Fruit fly (Drosophila melanogaster) whole organism, pupa: ENCODE results near the gene plum.

Experiments used
- CG12605 ChIP-seq: fragments of 200-800 bp; sonication (Bioruptor generic); IDR thresholded peaks from 2 replicates; pipeline ENCODE4 v1.3.6; 2022; ENCODE audit warnings: missing biosample characterization, missing genetic modification characterization
- CG13204 ChIP-seq: fragments of 200-800 bp; sonication (Bioruptor generic); optimal IDR thresholded peaks from 2 replicates; lab custom pipeline; 2018; ENCODE audit warnings: missing biosample characterization, mild to moderate bottlenecking, missing genetic modification characterization, moderate library complexity
- CG17806 ChIP-seq: fragments of 200-800 bp; sonication (Bioruptor generic); optimal IDR thresholded peaks from 2 replicates; lab custom pipeline; 2018; ENCODE audit warnings: missing biosample characterization, mild to moderate bottlenecking, missing genetic modification characterization, moderate library complexity
- CG4496 ChIP-seq: fragments of 200-800 bp; sonication (Bioruptor generic); IDR thresholded peaks from 3 replicates; pipeline ENCODE4 v1.3.6; 2022; ENCODE audit warnings: missing biosample characterization, missing genetic modification characterization
- CG8159 ChIP-seq: fragments of 200-800 bp; sonication (Bioruptor generic); optimal IDR thresholded peaks from 3 replicates; lab custom pipeline; 2018; ENCODE audit warnings: missing biosample characterization, mild to moderate bottlenecking, missing genetic modification characterization, moderate library complexity
- D1 ChIP-seq: fragments of 200-800 bp; sonication (Bioruptor generic); optimal IDR thresholded peaks from 2 replicates; lab custom pipeline; 2018; ENCODE audit warnings: missing biosample characterization, mild to moderate bottlenecking, missing genetic modification characterization, moderate library complexity
- EcR ChIP-seq: fragments of 200-800 bp; sonication (Bioruptor generic); optimal IDR thresholded peaks from 3 replicates; lab custom pipeline; 2019; ENCODE audit warnings: missing biosample characterization, missing genetic modification characterization, mild to moderate bottlenecking, moderate library complexity, missing genetic modification reagents
- Ets98B ChIP-seq: fragments of 200-800 bp; sonication (Bioruptor generic); IDR thresholded peaks from 2 replicates; pipeline ENCODE4 v1.3.6; 2022; ENCODE audit warnings: missing biosample characterization, missing genetic modification characterization
- Pif1A ChIP-seq: fragments of 200-800 bp; sonication (Bioruptor generic); optimal IDR thresholded peaks from 3 replicates; lab custom pipeline; 2016; ENCODE audit warnings: missing biosample characterization, missing genetic modification characterization
- Pif1B ChIP-seq: fragments of 200-800 bp; sonication (Bioruptor generic); optimal IDR thresholded peaks from 3 replicates; lab custom pipeline; 2016; ENCODE audit warnings: missing biosample characterization, missing genetic modification characterization
- Snoo ChIP-seq: fragments of 200-800 bp; sonication (Bioruptor generic); optimal IDR thresholded peaks from 3 replicates; lab custom pipeline; 2017; ENCODE audit warnings: missing biosample characterization, mild to moderate bottlenecking, missing genetic modification characterization, inconsistent platforms
- fd96Ca ChIP-seq: fragments of 200-800 bp; sonication (Bioruptor generic); IDR thresholded peaks from 3 replicates; pipeline ENCODE4 v1.3.6; 2022; ENCODE audit warnings: missing biosample characterization, missing genetic modification characterization
- gl ChIP-seq: fragments of 200-800 bp; sonication (Bioruptor generic); optimal IDR thresholded peaks from 2 replicates; lab custom pipeline; 2018; ENCODE audit warnings: missing biosample characterization, mild to moderate bottlenecking, missing genetic modification characterization
- rn ChIP-seq: fragments of 200-800 bp; sonication (Bioruptor generic); IDR thresholded peaks from 2 replicates; pipeline ENCODE4 v1.3.6; 2022; ENCODE audit warnings: missing biosample characterization, missing genetic modification characterization

DNA sequence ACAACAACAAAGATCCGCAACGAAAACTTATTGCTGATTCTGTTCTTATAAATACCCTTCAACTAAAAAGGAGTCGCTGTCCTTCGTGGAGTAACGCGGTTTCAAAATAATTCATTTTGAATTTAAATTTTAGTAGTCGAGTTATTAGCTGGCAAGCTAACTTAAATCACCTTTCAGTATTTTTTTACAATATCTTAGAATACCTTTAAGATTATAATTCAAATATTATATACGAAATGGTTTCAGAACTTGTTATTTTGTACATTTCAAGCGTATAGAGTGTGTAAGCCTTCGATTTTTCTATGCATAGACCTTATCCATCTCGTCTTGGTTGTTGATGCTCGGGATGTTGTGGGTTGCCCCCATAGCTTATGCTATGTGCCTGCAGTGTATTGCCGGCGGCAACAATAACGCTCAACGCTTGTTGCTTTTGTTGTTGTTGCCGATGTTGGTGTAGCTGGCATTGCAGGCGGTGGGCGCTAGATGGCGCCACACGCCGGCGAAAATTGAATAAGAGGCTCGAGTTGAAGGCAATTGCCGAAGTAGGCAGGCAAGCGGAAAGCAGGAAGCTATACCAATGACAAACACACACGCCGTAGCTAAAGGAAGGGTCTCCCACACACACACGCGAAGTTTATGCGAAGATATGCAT lies 5.6 kb downstream of the plum start:
- TF ChIP-seq Snoo (tag; lab: Kevin White, UChicago) (no peak), Ets98B (GFP tag; lab: Robert Waterston, UW) (no peak), Pif1A (GFP tag; lab: Kevin White, UChicago) (no peak), EcR (GFP tag; lab: Kevin White, UChicago) (no peak), CG12605 (GFP tag; lab: Robert Waterston, UW) (no peak), CG8159 (tag; lab: Kevin White, UChicago) (peak; percentile 24), D1 (no peak), CG17806 (no peak), gl (no peak), Pif1B (GFP tag; lab: Kevin White, UChicago) (no peak), rn (GFP tag; lab: Robert Waterston, UW) (no peak), CG4496 (GFP tag; lab: Robert Waterston, UW) (no peak), CG13204 (GFP tag; lab: Kevin White, UChicago) (peak; percentile 18), fd96Ca (GFP tag; lab: Robert Waterston, UW) (no peak)
